Worm (Caenorhabditis elegans) whole organism, mixed stage, embryonic: ENCODE data around the gene yif-1.
A peak's percentile ranks its signal among the peaks of the same experiment; 100 is the strongest.

Source experiments
- bed-3 ChIP-seq: fragments of 200-800 bp; sonication (Bioruptor generic); optimal IDR thresholded peaks from 3 replicates; lab custom pipeline; 2018; ENCODE audit warnings: mild to moderate bottlenecking, missing genetic modification characterization, moderate library complexity, missing compliant biosample characterization
- blmp-1 ChIP-seq: fragments of 150-350 bp; optimal IDR thresholded peaks from 2 replicates; lab custom pipeline; 2014; ENCODE audit warnings: missing biosample characterization, missing genetic modification characterization
- ceh-43 ChIP-seq: fragments of 200-800 bp; sonication (Bioruptor generic); optimal IDR thresholded peaks from 2 replicates; lab custom pipeline; 2018; ENCODE audit warnings: mild to moderate bottlenecking, missing genetic modification characterization, moderate library complexity, missing compliant biosample characterization
- ceh-83 ChIP-seq: fragments of 200-800 bp; sonication (Bioruptor generic); optimal IDR thresholded peaks from 2 replicates; lab custom pipeline; 2018; ENCODE audit warnings: mild to moderate bottlenecking, missing genetic modification characterization, missing compliant biosample characterization
- ces-1 ChIP-seq: fragments of 150-350 bp; optimal IDR thresholded peaks from 2 replicates; lab custom pipeline; 2014; ENCODE audit warnings: missing biosample characterization, missing genetic modification reagents, missing genetic modification characterization
- cnd-1 ChIP-seq: fragments of 200-800 bp; sonication (Bioruptor generic); optimal IDR thresholded peaks from 2 replicates; lab custom pipeline; 2018; ENCODE audit warnings: mild to moderate bottlenecking, missing genetic modification characterization, missing compliant biosample characterization
- drap-1 ChIP-seq: fragments of 200-800 bp; sonication (Bioruptor generic); optimal IDR thresholded peaks from 3 replicates; lab custom pipeline; 2018; ENCODE audit warnings: mild to moderate bottlenecking, missing genetic modification characterization, missing compliant biosample characterization
- elt-1 ChIP-seq: sonication (generic microtip); optimal IDR thresholded peaks from 2 replicates; lab custom pipeline; 2017; ENCODE audit warnings: missing genetic modification characterization, mild to moderate bottlenecking, missing compliant biosample characterization, antibody characterized with exemption, moderate library complexity, borderline replicate concordance; ENCODE audit not compliant: insufficient read depth
- elt-3 ChIP-seq: fragments of 150-350 bp; optimal IDR thresholded peaks from 2 replicates; lab custom pipeline; 2014; ENCODE audit warnings: missing biosample characterization, missing genetic modification characterization
- ham-2 ChIP-seq: fragments of 200-800 bp; sonication (Bioruptor generic); optimal IDR thresholded peaks from 2 replicates; lab custom pipeline; 2018; ENCODE audit warnings: mild to moderate bottlenecking, missing genetic modification characterization, missing compliant biosample characterization
- lin-13 ChIP-seq: fragments of 150-350 bp; optimal IDR thresholded peaks from 2 replicates; lab custom pipeline; 2014; ENCODE audit warnings: missing biosample characterization, missing genetic modification characterization
- lin-32 ChIP-seq: fragments of 200-800 bp; sonication (Bioruptor generic); optimal IDR thresholded peaks from 2 replicates; lab custom pipeline; 2018; ENCODE audit warnings: mild to moderate bottlenecking, missing genetic modification characterization, missing compliant biosample characterization
- lsy-2 ChIP-seq: fragments of 150-350 bp; optimal IDR thresholded peaks from 2 replicates; lab custom pipeline; 2014; ENCODE audit warnings: missing biosample characterization, missing genetic modification characterization
- mab-5 ChIP-seq: fragments of 150-350 bp; optimal IDR thresholded peaks from 2 replicates; lab custom pipeline; 2014; ENCODE audit warnings: missing biosample characterization, missing genetic modification characterization
- mep-1 ChIP-seq: fragments of 150-350 bp; optimal IDR thresholded peaks from 2 replicates; lab custom pipeline; 2017; ENCODE audit warnings: missing biosample characterization, missing genetic modification reagents, missing genetic modification characterization, inconsistent platforms
- mls-2 ChIP-seq: sonication (generic microtip); optimal IDR thresholded peaks from 2 replicates; lab custom pipeline; 2016; ENCODE audit warnings: mild to moderate bottlenecking, missing genetic modification characterization, moderate library complexity, missing compliant biosample characterization
- nhr-12 ChIP-seq: fragments of 150-350 bp; optimal IDR thresholded peaks from 2 replicates; lab custom pipeline; 2014; ENCODE audit warnings: missing biosample characterization, missing genetic modification characterization
- nhr-2 ChIP-seq: fragments of 150-350 bp; optimal IDR thresholded peaks from 2 replicates; lab custom pipeline; 2014; ENCODE audit warnings: missing biosample characterization, missing genetic modification characterization
- nhr-237 ChIP-seq: fragments of 150-350 bp; optimal IDR thresholded peaks from 2 replicates; lab custom pipeline; 2014; ENCODE audit warnings: missing biosample characterization, missing genetic modification characterization
- nhr-76 ChIP-seq: sonication (generic microtip); optimal IDR thresholded peaks from 2 replicates; lab custom pipeline; 2017; ENCODE audit warnings: missing biosample characterization, missing genetic modification characterization
- pha-4 ChIP-seq: fragments of 150-350 bp; optimal IDR thresholded peaks from 2 replicates; lab custom pipeline; 2018; ENCODE audit warnings: missing biosample characterization, missing genetic modification reagents, missing genetic modification characterization
- sem-2 ChIP-seq: fragments of 200-800 bp; sonication (Bioruptor generic); optimal IDR thresholded peaks from 2 replicates; lab custom pipeline; 2018; ENCODE audit warnings: mild to moderate bottlenecking, missing genetic modification characterization, missing compliant biosample characterization
- snpc-4 ChIP-seq: fragments of 150-350 bp; optimal IDR thresholded peaks from 2 replicates; lab custom pipeline; 2014; ENCODE audit warnings: missing biosample characterization, missing genetic modification characterization
- sptf-1 ChIP-seq: sonication (generic microtip); optimal IDR thresholded peaks from 2 replicates; lab custom pipeline; 2017; ENCODE audit warnings: mild to moderate bottlenecking, missing genetic modification characterization, moderate library complexity, missing compliant biosample characterization
- tbx-8 ChIP-seq: fragments of 200-800 bp; sonication (Bioruptor generic); optimal IDR thresholded peaks from 2 replicates; lab custom pipeline; 2018; ENCODE audit warnings: mild to moderate bottlenecking, missing genetic modification characterization, moderate library complexity, missing compliant biosample characterization
- unc-120 ChIP-seq: sonication (generic microtip); optimal IDR thresholded peaks from 2 replicates; lab custom pipeline; 2017; ENCODE audit warnings: missing genetic modification characterization, missing compliant biosample characterization; ENCODE audit not compliant: poor library complexity, severe bottlenecking
- unc-39 ChIP-seq: fragments of 150-350 bp; optimal IDR thresholded peaks from 2 replicates; lab custom pipeline; 2014; ENCODE audit warnings: missing biosample characterization, missing genetic modification characterization
- unc-62 ChIP-seq: fragments of 150-350 bp; optimal IDR thresholded peaks from 2 replicates; lab custom pipeline; 2014; ENCODE audit warnings: missing biosample characterization, missing genetic modification reagents, missing genetic modification characterization
- zip-8 ChIP-seq: fragments of 150-350 bp; optimal IDR thresholded peaks from 2 replicates; lab custom pipeline; 2014; ENCODE audit warnings: missing biosample characterization, missing genetic modification characterization
- ztf-11 ChIP-seq: fragments of 150-350 bp; optimal IDR thresholded peaks from 2 replicates; lab custom pipeline; 2014; ENCODE audit warnings: missing biosample characterization, missing genetic modification characterization

yif-1 gene

DNA sequence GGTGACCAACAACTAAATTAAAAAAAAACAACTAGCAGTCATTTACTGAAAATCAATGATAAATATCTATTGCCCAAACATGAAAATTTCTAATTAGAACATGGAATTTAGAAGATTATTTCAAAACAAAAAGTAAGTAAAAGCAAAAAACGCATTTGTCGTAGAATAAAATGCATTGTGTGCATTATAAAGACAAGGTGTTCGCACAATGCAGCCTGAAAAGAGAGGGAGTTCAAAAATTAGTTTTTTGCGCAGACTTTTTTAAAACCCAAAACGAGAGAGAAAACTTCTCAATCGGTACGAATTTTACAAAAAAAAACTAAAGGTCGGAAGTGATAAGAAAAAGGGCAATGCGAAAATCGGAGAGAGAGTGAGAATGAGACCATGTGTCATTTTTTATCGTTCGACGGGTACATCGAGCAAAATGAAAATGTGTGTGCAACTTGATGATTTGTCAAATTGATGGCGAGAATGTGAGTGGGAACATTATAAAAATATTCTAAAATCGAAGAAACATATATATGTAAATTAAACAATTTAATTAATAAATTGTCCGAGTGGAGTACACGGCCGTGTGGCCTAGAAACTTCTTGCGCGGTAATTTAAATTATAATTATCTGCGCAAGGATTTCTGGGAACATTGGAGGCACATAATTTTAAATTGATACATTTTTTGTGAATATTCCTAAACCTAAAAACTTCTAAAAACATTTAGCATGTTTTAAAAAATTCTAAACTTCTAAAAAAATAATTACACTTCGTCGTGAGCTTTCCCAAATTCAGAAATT, 23.1 kb downstream of the yif-1 start:
- TF ChIP-seq sptf-1 (tag; lab: Kevin White, UChicago) = no peak
- TF ChIP-seq lsy-2 (tag; lab: Kevin White, UChicago) = peak; percentile 3
- peak; percentile 23 for TF ChIP-seq ces-1 (GFP tag; lab: Kevin White, UChicago)
- TF ChIP-seq mep-1 (tag; lab: Kevin White, UChicago) = no peak
- peak; percentile 32 for TF ChIP-seq nhr-237 (tag; lab: Kevin White, UChicago)
- no peak for TF ChIP-seq pha-4
- peak; percentile 4 for TF ChIP-seq ceh-43 (GFP tag; lab: Kevin White, UChicago)

DNA sequence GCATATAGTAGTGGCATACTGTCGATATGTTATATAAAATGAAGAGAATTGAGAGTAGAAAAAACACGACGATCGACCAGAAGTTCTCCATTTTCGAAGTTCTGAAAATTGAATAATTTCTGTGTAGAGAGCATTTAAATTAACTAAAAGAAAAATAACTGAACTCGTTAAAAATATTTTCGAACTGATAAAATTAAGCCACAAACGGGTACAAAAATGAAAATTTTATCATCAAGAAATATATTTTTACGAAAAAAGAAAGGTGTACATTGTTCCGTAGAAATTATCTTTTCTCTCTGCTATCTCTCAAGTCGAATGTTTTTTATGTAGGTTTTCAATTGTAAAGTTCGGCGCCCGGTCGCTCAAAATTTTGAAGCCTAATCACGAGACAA, 23.7 kb downstream of the yif-1 start, which contains the start of gene acl-2:
Gene acl-2, minus strand, starts transcription at position 101 of the 392 bp plus-strand sequence.
- no peak for TF ChIP-seq unc-39 (tag; lab: Kevin White, UChicago)
- no peak for TF ChIP-seq zip-8 (tag; lab: Kevin White, UChicago)
- no peak for TF ChIP-seq blmp-1
- no peak for TF ChIP-seq nhr-237 (tag; lab: Kevin White, UChicago)
- TF ChIP-seq snpc-4 (tag; lab: Kevin White, UChicago) = no peak
- no peak for TF ChIP-seq unc-120 (tag; lab: Kevin White, UChicago)
- no peak for TF ChIP-seq unc-62 (GFP tag; lab: Kevin White, UChicago)
- no peak for TF ChIP-seq ceh-83 (GFP tag; lab: Kevin White, UChicago)
- no peak for TF ChIP-seq elt-1 (tag; lab: Kevin White, UChicago)
- no peak for TF ChIP-seq drap-1 (GFP tag; lab: Kevin White, UChicago)
- TF ChIP-seq bed-3 (GFP tag; lab: Kevin White, UChicago) = no peak
- no peak for TF ChIP-seq nhr-2 (tag; lab: Kevin White, UChicago)
- no peak for TF ChIP-seq cnd-1 (tag; lab: Kevin White, UChicago)
- TF ChIP-seq lin-32 (GFP tag; lab: Kevin White, UChicago) = no peak
- no peak for TF ChIP-seq elt-3

DNA sequence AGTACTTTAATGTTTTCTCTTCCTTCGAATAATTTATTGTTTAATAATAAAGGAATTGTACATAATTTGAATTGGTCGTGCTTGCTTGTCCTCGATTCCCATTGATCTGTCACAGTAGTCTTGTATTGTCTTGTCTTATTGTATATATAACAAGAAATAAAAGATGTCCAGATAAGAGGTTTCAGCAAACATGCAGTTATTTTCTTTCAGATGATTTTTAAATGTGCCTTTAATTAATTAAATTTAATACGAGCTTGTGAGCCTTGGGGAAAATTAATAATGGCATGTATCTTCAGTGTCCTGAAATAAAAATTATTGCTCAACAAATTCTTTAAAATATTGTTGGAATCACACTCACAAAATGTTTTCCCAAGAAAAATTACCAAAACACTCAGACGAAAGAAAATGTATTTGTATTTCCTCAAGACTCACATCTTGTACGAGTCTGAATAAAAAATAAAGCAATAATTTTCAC, 31.6 kb downstream of the yif-1 start:
- TF ChIP-seq mls-2 (tag; lab: Kevin White, UChicago) (no peak), mep-1 (tag; lab: Kevin White, UChicago) (no peak), nhr-12 (tag; lab: Kevin White, UChicago) (no peak), lin-32 (GFP tag; lab: Kevin White, UChicago) (no peak), ztf-11 (tag; lab: Kevin White, UChicago) (no peak), ceh-83 (GFP tag; lab: Kevin White, UChicago) (no peak), unc-39 (tag; lab: Kevin White, UChicago) (no peak), snpc-4 (tag; lab: Kevin White, UChicago) (no peak), tbx-8 (no peak), cnd-1 (tag; lab: Kevin White, UChicago) (no peak), nhr-2 (tag; lab: Kevin White, UChicago) (no peak), sem-2 (no peak), pha-4 (no peak), nhr-76 (tag; lab: Kevin White, UChicago) (no peak)

DNA sequence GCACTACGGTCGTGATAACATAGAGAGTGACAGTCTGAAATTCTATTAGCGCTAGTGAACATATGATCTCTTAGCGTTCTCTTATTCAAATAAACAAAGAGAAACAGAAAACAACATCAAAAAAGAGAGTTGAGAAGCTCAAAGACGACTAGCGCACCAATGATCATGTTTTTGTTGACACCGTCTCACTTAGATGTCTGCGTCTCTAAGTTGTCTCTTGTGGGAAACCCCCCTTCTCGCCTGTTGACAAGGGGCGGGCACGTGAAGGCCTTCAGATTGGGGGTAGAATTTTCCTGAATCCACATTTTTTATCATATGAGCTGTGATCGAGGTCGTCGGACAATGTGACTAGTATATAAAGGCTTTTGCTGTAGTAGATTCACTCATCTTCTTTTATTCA, 34.8 kb downstream of the yif-1 start:
- TF ChIP-seq mep-1 (tag; lab: Kevin White, UChicago) = no peak
- no peak for TF ChIP-seq zip-8 (tag; lab: Kevin White, UChicago)
- no peak for TF ChIP-seq lin-13
- TF ChIP-seq ham-2 = no peak
- TF ChIP-seq pha-4 = no peak
- no peak for TF ChIP-seq elt-1 (tag; lab: Kevin White, UChicago)
- no peak for TF ChIP-seq ceh-43 (GFP tag; lab: Kevin White, UChicago)
- TF ChIP-seq tbx-8 = no peak
- TF ChIP-seq snpc-4 (tag; lab: Kevin White, UChicago) = no peak
- no peak for TF ChIP-seq mab-5 (tag; lab: Kevin White, UChicago)
- TF ChIP-seq lsy-2 (tag; lab: Kevin White, UChicago) = no peak
- no peak for TF ChIP-seq bed-3 (GFP tag; lab: Kevin White, UChicago)
- TF ChIP-seq cnd-1 (tag; lab: Kevin White, UChicago) = no peak
- no peak for TF ChIP-seq blmp-1
